Fruit fly (Drosophila melanogaster) whole organism, embryonic: ENCODE results near the gene CG13385.

Experiments
- Adf1 ChIP-seq: fragments of 200-800 bp; sonication (Bioruptor generic); IDR thresholded peaks from 2 replicates; pipeline ENCODE4 v1.3.6; 2022; ENCODE audit warnings: missing biosample characterization, missing genetic modification characterization
- Aef1 ChIP-seq: fragments of 200-800 bp; sonication (Bioruptor generic); IDR thresholded peaks from 3 replicates; pipeline ENCODE4 v1.3.6; 2022; ENCODE audit warnings: missing biosample characterization, missing genetic modification characterization
- B-H2 ChIP-seq: fragments of 200-800 bp; sonication (Bioruptor generic); optimal IDR thresholded peaks from 2 replicates; lab custom pipeline; 2018; ENCODE audit warnings: missing biosample characterization, mild to moderate bottlenecking, missing genetic modification characterization
- CG10147 ChIP-seq: fragments of 200-800 bp; sonication (Bioruptor generic); optimal IDR thresholded peaks from 2 replicates; lab custom pipeline; 2019; ENCODE audit warnings: missing biosample characterization, mild to moderate bottlenecking, missing genetic modification characterization, moderate library complexity
- CG10431 ChIP-seq: fragments of 200-800 bp; sonication (Bioruptor generic); optimal IDR thresholded peaks from 3 replicates; lab custom pipeline; 2018; ENCODE audit warnings: missing biosample characterization, mild to moderate bottlenecking, missing genetic modification characterization
- CG10654 ChIP-seq: fragments of 200-800 bp; sonication (Bioruptor generic); optimal IDR thresholded peaks from 2 replicates; lab custom pipeline; 2016; ENCODE audit warnings: missing biosample characterization, missing genetic modification characterization
- CG11504 ChIP-seq: fragments of 200-800 bp; sonication (Bioruptor generic); optimal IDR thresholded peaks from 3 replicates; lab custom pipeline; 2019; ENCODE audit warnings: missing biosample characterization, mild to moderate bottlenecking, missing genetic modification characterization, moderate library complexity
- CG12391 ChIP-seq: fragments of 200-800 bp; sonication (Bioruptor generic); optimal IDR thresholded peaks from 3 replicates; lab custom pipeline; 2018; ENCODE audit warnings: missing biosample characterization, mild to moderate bottlenecking, missing genetic modification characterization, moderate library complexity
- CG12769 ChIP-seq: fragments of 200-800 bp; sonication (Bioruptor generic); optimal IDR thresholded peaks from 2 replicates; lab custom pipeline; 2019; ENCODE audit warnings: missing biosample characterization, mild to moderate bottlenecking, missing genetic modification characterization, moderate library complexity
- CG13424 ChIP-seq: fragments of 200-800 bp; sonication (Bioruptor generic); optimal IDR thresholded peaks from 2 replicates; lab custom pipeline; 2019; ENCODE audit warnings: missing biosample characterization, mild to moderate bottlenecking, missing genetic modification characterization, moderate library complexity
- CG14667 ChIP-seq: fragments of 200-800 bp; sonication (Bioruptor generic); IDR thresholded peaks from 2 replicates; pipeline ENCODE4 v1.3.6; 2022; ENCODE audit warnings: missing biosample characterization, missing genetic modification characterization
- CG14710 ChIP-seq: fragments of 200-800 bp; sonication (Bioruptor generic); optimal IDR thresholded peaks from 3 replicates; lab custom pipeline; 2019; ENCODE audit warnings: missing biosample characterization, mild to moderate bottlenecking, missing genetic modification characterization, moderate library complexity
- CG14965 ChIP-seq: fragments of 200-800 bp; sonication (Bioruptor generic); optimal IDR thresholded peaks from 2 replicates; lab custom pipeline; 2016; ENCODE audit warnings: missing biosample characterization, missing genetic modification characterization, borderline replicate concordance
- CG17359 ChIP-seq: fragments of 200-800 bp; sonication (Bioruptor generic); optimal IDR thresholded peaks from 3 replicates; lab custom pipeline; 2018; ENCODE audit warnings: missing biosample characterization, mild to moderate bottlenecking, missing genetic modification characterization, moderate library complexity
- CG17802 ChIP-seq: fragments of 200-800 bp; sonication (Bioruptor generic); optimal IDR thresholded peaks from 2 replicates; lab custom pipeline; 2018; ENCODE audit warnings: missing biosample characterization, mild to moderate bottlenecking, missing genetic modification characterization, moderate library complexity
- CG18262 ChIP-seq: fragments of 200-800 bp; optimal IDR thresholded peaks from 3 replicates; lab custom pipeline; 2019; ENCODE audit warnings: missing biosample characterization, mild to moderate bottlenecking, missing genetic modification characterization, moderate library complexity
- CG2875 ChIP-seq: fragments of 200-800 bp; sonication (Bioruptor generic); optimal IDR thresholded peaks from 2 replicates; lab custom pipeline; 2017; ENCODE audit warnings: missing biosample characterization, mild to moderate bottlenecking, missing genetic modification characterization, missing genetic modification reagents
- CG31224 ChIP-seq: fragments of 200-800 bp; sonication (Bioruptor generic); IDR thresholded peaks from 2 replicates; pipeline ENCODE4 v1.3.6; 2022; ENCODE audit warnings: missing biosample characterization, missing genetic modification characterization
- CG31441 ChIP-seq: fragments of 200-800 bp; sonication (Bioruptor generic); IDR thresholded peaks from 2 replicates; pipeline ENCODE4 v1.3.6; 2022; ENCODE audit warnings: missing biosample characterization, missing genetic modification characterization
- CG3281 ChIP-seq: fragments of 200-800 bp; sonication (Bioruptor generic); optimal IDR thresholded peaks from 3 replicates; lab custom pipeline; 2017; ENCODE audit warnings: missing biosample characterization, mild to moderate bottlenecking, missing genetic modification characterization
- CG3407 ChIP-seq: fragments of 200-800 bp; sonication (Bioruptor generic); optimal IDR thresholded peaks from 2 replicates; lab custom pipeline; 2018; ENCODE audit warnings: missing biosample characterization, mild to moderate bottlenecking, missing genetic modification characterization
- CG34376 ChIP-seq: fragments of 200-800 bp; sonication (Bioruptor generic); optimal IDR thresholded peaks from 2 replicates; lab custom pipeline; 2018; ENCODE audit warnings: missing biosample characterization, mild to moderate bottlenecking, missing genetic modification characterization
- CG34422 ChIP-seq: fragments of 200-800 bp; sonication (Bioruptor generic); IDR thresholded peaks from 3 replicates; pipeline ENCODE4 v1.3.6; 2022; ENCODE audit warnings: missing biosample characterization, missing genetic modification characterization
- CG7839 ChIP-seq: fragments of 200-800 bp; sonication (Bioruptor generic); optimal IDR thresholded peaks from 3 replicates; lab custom pipeline; 2018; ENCODE audit warnings: missing biosample characterization, mild to moderate bottlenecking, missing genetic modification characterization, moderate library complexity
- CG8478 ChIP-seq: fragments of >200 bp; optimal IDR thresholded peaks from 2 replicates; lab custom pipeline; 2018
- D19B ChIP-seq: fragments of 200-800 bp; sonication (Bioruptor generic); optimal IDR thresholded peaks from 2 replicates; lab custom pipeline; 2017; ENCODE audit warnings: missing biosample characterization, mild to moderate bottlenecking, missing genetic modification characterization
- Deaf1 ChIP-seq: fragments of 200-800 bp; optimal IDR thresholded peaks from 3 replicates; lab custom pipeline; 2019; ENCODE audit warnings: missing biosample characterization, mild to moderate bottlenecking, missing genetic modification characterization, moderate library complexity
- Gsc ChIP-seq: fragments of 200-800 bp; sonication (Bioruptor generic); IDR thresholded peaks from 2 replicates; pipeline ENCODE4 v1.3.6; 2022; ENCODE audit warnings: missing biosample characterization, missing genetic modification characterization
- Hr3 ChIP-seq: fragments of 200-800 bp; sonication (Bioruptor generic); optimal IDR thresholded peaks from 3 replicates; lab custom pipeline; 2016; ENCODE audit warnings: missing biosample characterization, missing genetic modification characterization
- MESR4 ChIP-seq: fragments of 200-800 bp; sonication (Bioruptor generic); optimal IDR thresholded peaks from 2 replicates; lab custom pipeline; 2018; ENCODE audit warnings: missing biosample characterization, mild to moderate bottlenecking, missing genetic modification characterization, moderate library complexity
- Mrtf ChIP-seq: fragments of 200-800 bp; sonication (Bioruptor generic); IDR thresholded peaks from 3 replicates; pipeline ENCODE4 v1.3.6; 2022; ENCODE audit warnings: missing biosample characterization, missing genetic modification characterization
- Rfx ChIP-seq: fragments of 200-800 bp; sonication (Bioruptor generic); IDR thresholded peaks from 2 replicates; pipeline ENCODE4 v1.3.6; 2022; ENCODE audit warnings: missing biosample characterization, missing genetic modification characterization
- Sin3A ChIP-seq: fragments of >200 bp; optimal IDR thresholded peaks from 2 replicates; lab custom pipeline; 2018
- Sry-δ ChIP-seq: fragments of 200-800 bp; sonication (Bioruptor generic); optimal IDR thresholded peaks from 2 replicates; lab custom pipeline; 2016; ENCODE audit warnings: missing biosample characterization, missing genetic modification characterization
- Xbp1 ChIP-seq: fragments of 200-800 bp; sonication (Bioruptor generic); optimal IDR thresholded peaks from 3 replicates; lab custom pipeline; 2016; ENCODE audit warnings: missing biosample characterization, mild to moderate bottlenecking, missing genetic modification characterization
- YL-1 ChIP-seq: fragments of 200-800 bp; sonication (Bioruptor generic); optimal IDR thresholded peaks from 3 replicates; lab custom pipeline; 2017; ENCODE audit warnings: missing biosample characterization, mild to moderate bottlenecking, missing genetic modification characterization
- ase ChIP-seq: fragments of 200-800 bp; sonication (Bioruptor generic); IDR thresholded peaks from 3 replicates; pipeline ENCODE4 v1.3.6; 2022; ENCODE audit warnings: missing biosample characterization, missing genetic modification characterization
- ash1 ChIP-seq: fragments of 200-800 bp; sonication (Bioruptor generic); optimal IDR thresholded peaks from 2 replicates; lab custom pipeline; 2018; ENCODE audit warnings: missing biosample characterization, mild to moderate bottlenecking, missing genetic modification characterization
- chm ChIP-seq: fragments of 200-800 bp; sonication (Bioruptor generic); IDR thresholded peaks from 2 replicates; pipeline ENCODE4 v1.3.6; 2022; ENCODE audit warnings: missing biosample characterization, missing genetic modification characterization
- crp ChIP-seq, 2 experiments: fragments of 200-800 bp; sonication (Bioruptor generic); optimal IDR thresholded peaks; 2 replicates in 1 of 2; 3 replicates in 1 of 2; lab custom pipeline; 2017; ENCODE audit warnings: missing biosample characterization in 2 of 2, missing genetic modification characterization in 2 of 2, mild to moderate bottlenecking in 1 of 2, moderate library complexity in 1 of 2
- dm ChIP-seq: fragments of 200-800 bp; sonication (Bioruptor generic); optimal IDR thresholded peaks from 3 replicates; lab custom pipeline; 2016; ENCODE audit warnings: missing biosample characterization, missing genetic modification characterization
- dpn ChIP-seq, 2 experiments: fragments of 200-800 bp; sonication (Bioruptor generic); optimal IDR thresholded peaks; 3 replicates each; lab custom pipeline; 2016; ENCODE audit warnings: missing biosample characterization in 2 of 2, missing genetic modification characterization in 2 of 2
- ems ChIP-seq: fragments of 200-800 bp; sonication (Bioruptor generic); optimal IDR thresholded peaks from 3 replicates; lab custom pipeline; 2016; ENCODE audit warnings: missing biosample characterization, missing genetic modification characterization
- gsb ChIP-seq: fragments of 200-800 bp; sonication (Bioruptor generic); IDR thresholded peaks from 2 replicates; pipeline ENCODE4 v1.3.6; 2022; ENCODE audit warnings: missing biosample characterization, missing genetic modification characterization
- gsb-n ChIP-seq: fragments of 200-800 bp; sonication (Bioruptor generic); optimal IDR thresholded peaks from 3 replicates; lab custom pipeline; 2018; ENCODE audit warnings: missing biosample characterization, mild to moderate bottlenecking, missing genetic modification characterization
- kah ChIP-seq: fragments of 200-800 bp; sonication (Bioruptor generic); optimal IDR thresholded peaks from 2 replicates; lab custom pipeline; 2018; ENCODE audit warnings: missing biosample characterization, mild to moderate bottlenecking, missing genetic modification characterization
- klu ChIP-seq: fragments of 200-800 bp; sonication (Bioruptor generic); IDR thresholded peaks from 2 replicates; pipeline ENCODE4 v1.3.6; 2022; ENCODE audit warnings: missing biosample characterization, missing genetic modification characterization
- org-1 ChIP-seq: fragments of 200-800 bp; sonication (Bioruptor generic); optimal IDR thresholded peaks from 2 replicates; lab custom pipeline; 2017; ENCODE audit warnings: missing biosample characterization, missing genetic modification characterization
- psq ChIP-seq: fragments of 200-800 bp; sonication (Bioruptor generic); optimal IDR thresholded peaks from 2 replicates; lab custom pipeline; 2017; ENCODE audit warnings: missing biosample characterization, missing genetic modification characterization
- tgo ChIP-seq: fragments of 200-800 bp; sonication (Bioruptor generic); IDR thresholded peaks from 3 replicates; pipeline ENCODE4 v1.3.6; 2022; ENCODE audit warnings: missing biosample characterization, missing genetic modification characterization
- vfl ChIP-seq: fragments of 200-800 bp; sonication (Bioruptor generic); optimal IDR thresholded peaks from 2 replicates; lab custom pipeline; 2016; ENCODE audit warnings: missing biosample characterization, missing genetic modification characterization

The CG13385 gene

dm6 chr2L:8376717-8377116 lies 19.7 kb upstream of the CG13385 start, which contains the start of the genes CG13390 and CG17294 (continued):
- TF ChIP-seq ash1 (GFP tag; lab: Kevin White, UChicago): peak; percentile 98
- TF ChIP-seq dpn (GFP tag; optimal IDR thresholded peaks at IDR 0.05; lab: Kevin White, UChicago): peak; percentile 96 to 100
- peak; percentile 98 for TF ChIP-seq CG11504 (tag; lab: Kevin White, UChicago)
- peak; percentile 100 for TF ChIP-seq Rfx
- TF ChIP-seq crp (GFP tag; optimal IDR thresholded peaks at IDR 0.05; lab: Kevin White, UChicago): peak; percentile 52 to 85
- TF ChIP-seq CG34376 (GFP tag; lab: Kevin White, UChicago): peak; percentile 100
- TF ChIP-seq B-H2 (GFP tag; lab: Kevin White, UChicago): peak; percentile 99
- peak; percentile 98 for TF ChIP-seq Gsc
- peak; percentile 99 for TF ChIP-seq chm (GFP tag; lab: Robert Waterston, UW)
- peak; percentile 100 for TF ChIP-seq CG3281 (GFP tag; lab: Kevin White, UChicago)
- peak; percentile 100 for TF ChIP-seq Xbp1 (GFP tag; lab: Kevin White, UChicago)
- peak; percentile 100 for TF ChIP-seq CG34422 (GFP tag; lab: Robert Waterston, UW)
- TF ChIP-seq CG12769 (tag; lab: Kevin White, UChicago): peak; percentile 99
- peak; percentile 100 for TF ChIP-seq CG7839 (tag; lab: Kevin White, UChicago)
- peak; percentile 99 for TF ChIP-seq Hr3 (GFP tag; lab: Kevin White, UChicago)
- TF ChIP-seq CG31441 (GFP tag; lab: Robert Waterston, UW): peak; percentile 100
- no peak for TF ChIP-seq Sin3A (lab: Kevin White, UChicago)
- peak; percentile 37 for TF ChIP-seq CG14965 (GFP tag; lab: Kevin White, UChicago)
- peak; percentile 99 for TF ChIP-seq Mrtf (GFP tag; lab: Robert Waterston, UW)
- peak; percentile 93 for TF ChIP-seq CG17802 (tag; lab: Kevin White, UChicago)
- peak; percentile 99 for TF ChIP-seq gsb
- peak; percentile 97 for TF ChIP-seq CG10431 (GFP tag; lab: Kevin White, UChicago)
- peak; percentile 98 for TF ChIP-seq org-1 (GFP tag; lab: Kevin White, UChicago)
- TF ChIP-seq psq (GFP tag; lab: Kevin White, UChicago): peak; percentile 97
- TF ChIP-seq ems (GFP tag; lab: Kevin White, UChicago): peak; percentile 97
- TF ChIP-seq YL-1 (GFP tag; lab: Kevin White, UChicago): peak; percentile 99
- TF ChIP-seq gsb-n (tag; lab: Kevin White, UChicago): peak; percentile 99
- TF ChIP-seq CG31224 (GFP tag; lab: Robert Waterston, UW): peak; percentile 99
- peak; percentile 100 for TF ChIP-seq CG12391
- TF ChIP-seq CG2875: peak; percentile 98
- TF ChIP-seq D19B (GFP tag; lab: Kevin White, UChicago): peak; percentile 97
- TF ChIP-seq, all 482 proteins: peak for 463

- TF ChIP-seq Adf1 (GFP tag; lab: Robert Waterston, UW) (no peak), CG11504 (tag; lab: Kevin White, UChicago) (peak; percentile 42), CG10431 (GFP tag; lab: Kevin White, UChicago) (no peak), vfl (GFP tag; lab: Kevin White, UChicago) (peak; percentile 11), CG17359 (peak; percentile 37), CG3407 (GFP tag; lab: Kevin White, UChicago) (peak; percentile 24), dm (GFP tag; lab: Kevin White, UChicago) (peak; percentile 43), klu (GFP tag; lab: Robert Waterston, UW) (0 out of 2 replicates have a peak, but pooled peaks have one; percentile 18), CG13424 (tag; lab: Kevin White, UChicago) (peak; percentile 58), Deaf1 (tag; lab: Kevin White, UChicago) (peak; percentile 9), tgo (GFP tag; lab: Robert Waterston, UW) (peak; percentile 13; the same call in 1 of the 3 replicates), Sry-δ (GFP tag; lab: Kevin White, UChicago) (peak; percentile 71), Aef1 (GFP tag; lab: Robert Waterston, UW) (no peak), CG10147 (GFP tag; lab: Kevin White, UChicago) (peak; percentile 21), CG14667 (GFP tag; lab: Robert Waterston, UW) (no peak), kah (GFP tag; lab: Kevin White, UChicago) (no peak), CG10654 (peak; percentile 6), CG8478 (no peak), CG18262 (tag; lab: Kevin White, UChicago) (peak; percentile 53), ase (no peak), CG14710 (tag; lab: Kevin White, UChicago) (peak; percentile 65), MESR4 (GFP tag; lab: Kevin White, UChicago) (peak; percentile 77)
Measured at dm6 chr2L:8381508-8382036, 14.9 kb upstream of the CG13385 start, which contains the start of gene AlaRS. TSS of gene AlaRS (minus strand) at chr2L:8381764.
